Worm (Caenorhabditis elegans) whole organism, L2 larva: ENCODE data around the gene C32D5.12.

Source experiments
- C34F6.9 ChIP-seq: fragments of 150-350 bp; optimal IDR thresholded peaks from 2 replicates; lab custom pipeline; 2014; ENCODE audit warnings: missing biosample characterization, missing genetic modification characterization
- F13H6.1 ChIP-seq: sonication (generic microtip); optimal IDR thresholded peaks from 2 replicates; lab custom pipeline; 2016; ENCODE audit warnings: missing genetic modification characterization, missing compliant biosample characterization
- R02D3.7 ChIP-seq: fragments of 150-350 bp; optimal IDR thresholded peaks from 2 replicates; lab custom pipeline; 2014; ENCODE audit warnings: missing biosample characterization, missing genetic modification characterization
- Y55F3AM.14 ChIP-seq: fragments of 200-800 bp; sonication (Bioruptor generic); optimal IDR thresholded peaks from 2 replicates; lab custom pipeline; 2018; ENCODE audit warnings: mild to moderate bottlenecking, missing genetic modification characterization, missing compliant biosample characterization
- ZK546.5 ChIP-seq: sonication (generic microtip); optimal IDR thresholded peaks from 2 replicates; lab custom pipeline; 2017; ENCODE audit warnings: missing biosample characterization, missing genetic modification characterization
- alr-1 ChIP-seq: fragments of 150-350 bp; optimal IDR thresholded peaks from 2 replicates; lab custom pipeline; 2014; ENCODE audit warnings: missing biosample characterization, missing genetic modification characterization
- aly-2 ChIP-seq: fragments of 150-350 bp; optimal IDR thresholded peaks from 2 replicates; lab custom pipeline; 2014; ENCODE audit warnings: missing biosample characterization, missing genetic modification characterization
- ama-1 ChIP-seq: fragments of 150-350 bp; optimal IDR thresholded peaks from 2 replicates; lab custom pipeline; 2018; ENCODE audit warnings: inconsistent platforms
- blmp-1 ChIP-seq: sonication (generic microtip); optimal IDR thresholded peaks from 2 replicates; lab custom pipeline; 2017; ENCODE audit warnings: missing genetic modification characterization, mild to moderate bottlenecking, missing compliant biosample characterization, antibody characterized with exemption, moderate library complexity; ENCODE audit not compliant: insufficient read depth
- ceh-16 ChIP-seq: fragments of 150-350 bp; optimal IDR thresholded peaks from 2 replicates; lab custom pipeline; 2014; ENCODE audit warnings: missing biosample characterization, missing genetic modification characterization
- ceh-82 ChIP-seq: fragments of 150-350 bp; optimal IDR thresholded peaks from 2 replicates; lab custom pipeline; 2014; ENCODE audit warnings: missing biosample characterization, missing genetic modification characterization
- crh-2 ChIP-seq: sonication (generic microtip); optimal IDR thresholded peaks from 2 replicates; lab custom pipeline; 2017; ENCODE audit warnings: missing biosample characterization, missing genetic modification characterization
- dmd-4 ChIP-seq: sonication (generic microtip); optimal IDR thresholded peaks from 2 replicates; lab custom pipeline; 2017; ENCODE audit warnings: missing biosample characterization, missing genetic modification characterization
- egl-27 ChIP-seq: sonication (generic microtip); optimal IDR thresholded peaks from 3 replicates; lab custom pipeline; 2017; ENCODE audit warnings: missing biosample characterization, missing genetic modification reagents, missing genetic modification characterization
- elt-1 ChIP-seq: fragments of 150-350 bp; optimal IDR thresholded peaks from 2 replicates; lab custom pipeline; 2014; ENCODE audit warnings: missing biosample characterization, missing genetic modification characterization
- elt-3 ChIP-seq: sonication (generic microtip); optimal IDR thresholded peaks from 2 replicates; lab custom pipeline; 2017; ENCODE audit warnings: missing biosample characterization, missing genetic modification characterization
- fos-1 ChIP-seq: fragments of 150-350 bp; optimal IDR thresholded peaks from 2 replicates; lab custom pipeline; 2014; ENCODE audit warnings: missing biosample characterization, missing genetic modification characterization
- gmeb-1 ChIP-seq: fragments of 150-350 bp; optimal IDR thresholded peaks from 2 replicates; lab custom pipeline; 2014; ENCODE audit warnings: missing biosample characterization, missing genetic modification characterization
- lin-11 ChIP-seq: fragments of 150-350 bp; sonication (generic microtip); optimal IDR thresholded peaks from 2 replicates; lab custom pipeline; 2014; ENCODE audit warnings: missing biosample characterization, missing genetic modification characterization, inconsistent platforms, mixed read lengths
- lin-13 ChIP-seq: fragments of 150-350 bp; optimal IDR thresholded peaks from 2 replicates; lab custom pipeline; 2014; ENCODE audit warnings: missing biosample characterization, missing genetic modification reagents, missing genetic modification characterization
- lin-39 ChIP-seq: fragments of 150-350 bp; optimal IDR thresholded peaks from 2 replicates; lab custom pipeline; 2014; ENCODE audit warnings: missing biosample characterization, missing genetic modification reagents, missing genetic modification characterization
- lsy-2 ChIP-seq, 2 experiments: fragments of 150-350 bp in 1 of 2; sonication (generic microtip) in 1 of 2; optimal IDR thresholded peaks; 2 replicates each; lab custom pipeline; 2014 to 2017; ENCODE audit warnings: missing biosample characterization in 2 of 2, missing genetic modification characterization in 2 of 2
- mab-5 ChIP-seq: fragments of 150-350 bp; optimal IDR thresholded peaks from 2 replicates; lab custom pipeline; 2014; ENCODE audit warnings: missing biosample characterization, missing genetic modification characterization
- mbf-1 ChIP-seq: sonication (generic microtip); optimal IDR thresholded peaks from 2 replicates; lab custom pipeline; 2017; ENCODE audit warnings: missing biosample characterization, missing genetic modification characterization
- mdl-1 ChIP-seq, 2 experiments: fragments of 150-350 bp in 1 of 2; sonication (generic microtip) in 1 of 2; optimal IDR thresholded peaks; 2 replicates each; lab custom pipeline; 2017; ENCODE audit warnings: missing biosample characterization in 2 of 2, missing genetic modification characterization in 2 of 2
- nhr-10 ChIP-seq: sonication (generic microtip); optimal IDR thresholded peaks from 2 replicates; lab custom pipeline; 2017; ENCODE audit warnings: missing biosample characterization, missing genetic modification characterization
- nhr-11 ChIP-seq: fragments of 150-350 bp; optimal IDR thresholded peaks from 2 replicates; lab custom pipeline; 2014; ENCODE audit warnings: missing biosample characterization, missing genetic modification characterization
- nhr-12 ChIP-seq: fragments of 150-350 bp; optimal IDR thresholded peaks from 2 replicates; lab custom pipeline; 2014; ENCODE audit warnings: missing biosample characterization, missing genetic modification characterization
- nhr-129 ChIP-seq: fragments of 150-350 bp; optimal IDR thresholded peaks from 2 replicates; lab custom pipeline; 2014; ENCODE audit warnings: missing biosample characterization, missing genetic modification characterization
- nhr-21 ChIP-seq: fragments of 150-350 bp; optimal IDR thresholded peaks from 2 replicates; lab custom pipeline; 2014; ENCODE audit warnings: missing biosample characterization, missing genetic modification characterization
- nhr-23 ChIP-seq: fragments of 150-350 bp; optimal IDR thresholded peaks from 2 replicates; lab custom pipeline; 2014; ENCODE audit warnings: missing biosample characterization, missing genetic modification reagents, missing genetic modification characterization
- nhr-237 ChIP-seq: fragments of 150-350 bp; optimal IDR thresholded peaks from 2 replicates; lab custom pipeline; 2014; ENCODE audit warnings: missing biosample characterization, missing genetic modification characterization
- nhr-25 ChIP-seq: fragments of 150-350 bp; sonication (generic microtip); optimal IDR thresholded peaks from 3 replicates; lab custom pipeline; 2014; ENCODE audit warnings: missing biosample characterization, missing genetic modification characterization
- nhr-6 ChIP-seq: fragments of 150-350 bp; optimal IDR thresholded peaks from 2 replicates; lab custom pipeline; 2014; ENCODE audit warnings: missing biosample characterization, missing genetic modification characterization
- nhr-77 ChIP-seq: fragments of 150-350 bp; optimal IDR thresholded peaks from 2 replicates; lab custom pipeline; 2014; ENCODE audit warnings: missing biosample characterization, missing genetic modification characterization
- peb-1 ChIP-seq: fragments of 150-350 bp; optimal IDR thresholded peaks from 2 replicates; lab custom pipeline; 2014; ENCODE audit warnings: missing biosample characterization, missing genetic modification characterization
- sem-4 ChIP-seq: fragments of 150-350 bp; optimal IDR thresholded peaks from 2 replicates; lab custom pipeline; 2014; ENCODE audit warnings: missing biosample characterization, missing genetic modification reagents, missing genetic modification characterization
- skn-1 ChIP-seq: sonication (generic microtip); optimal IDR thresholded peaks from 2 replicates; lab custom pipeline; 2017; ENCODE audit warnings: missing biosample characterization, missing genetic modification characterization
- sma-3 ChIP-seq: sonication (generic microtip); optimal IDR thresholded peaks from 2 replicates; lab custom pipeline; 2016; ENCODE audit warnings: missing genetic modification reagents, missing genetic modification characterization, missing compliant biosample characterization
- sma-9 ChIP-seq, 2 experiments: fragments of 150-350 bp in 1 of 2; sonication (generic microtip) in 1 of 2; optimal IDR thresholded peaks; 2 replicates each; lab custom pipeline; 2014 to 2016; ENCODE audit warnings: missing genetic modification characterization in 2 of 2, mild to moderate bottlenecking in 1 of 2, missing biosample characterization in 1 of 2, missing compliant biosample characterization in 1 of 2, missing genetic modification reagents in 1 of 2, moderate library complexity in 1 of 2
- snpc-4 ChIP-seq: fragments of 150-350 bp; optimal IDR thresholded peaks from 2 replicates; lab custom pipeline; 2014; ENCODE audit warnings: missing biosample characterization, missing genetic modification characterization
- unc-39 ChIP-seq: fragments of 150-350 bp; optimal IDR thresholded peaks from 2 replicates; lab custom pipeline; 2014; ENCODE audit warnings: missing biosample characterization, missing genetic modification characterization
- unc-55 ChIP-seq: fragments of 150-350 bp; sonication (generic microtip); optimal IDR thresholded peaks from 3 replicates; lab custom pipeline; 2014; ENCODE audit warnings: missing biosample characterization, missing genetic modification reagents, missing genetic modification characterization
- unc-62 ChIP-seq: fragments of 150-350 bp; optimal IDR thresholded peaks from 2 replicates; lab custom pipeline; 2014; ENCODE audit warnings: missing biosample characterization, missing genetic modification reagents, missing genetic modification characterization
- zag-1 ChIP-seq: fragments of 150-350 bp; optimal IDR thresholded peaks from 2 replicates; lab custom pipeline; 2014; ENCODE audit warnings: missing biosample characterization, missing genetic modification characterization
- ztf-1 ChIP-seq: fragments of 200-800 bp; sonication (Bioruptor generic); conservative IDR thresholded peaks from 2 replicates; pipeline ENCODE4 v1.3.6; 2022; ENCODE audit warnings: missing genetic modification characterization, missing compliant biosample characterization
- ztf-11 ChIP-seq: sonication (generic microtip); optimal IDR thresholded peaks from 2 replicates; lab custom pipeline; 2017; ENCODE audit warnings: missing biosample characterization, missing genetic modification characterization
- ztf-4 ChIP-seq: fragments of 150-350 bp; optimal IDR thresholded peaks from 2 replicates; lab custom pipeline; 2014; ENCODE audit warnings: missing biosample characterization, missing genetic modification characterization

C32D5.12 gene

ce11 chrII:6348360-6348759 is 10.4 kb downstream of the C32D5.12 start:
- TF ChIP-seq ama-1 (lab: Kevin White, UChicago) = peak; percentile 99
- no peak for TF ChIP-seq alr-1 (tag; lab: Kevin White, UChicago)
- TF ChIP-seq ztf-4 (tag; lab: Kevin White, UChicago) = peak; percentile 89
- peak; percentile 56 for TF ChIP-seq nhr-10
- peak; percentile 47 for TF ChIP-seq snpc-4
- TF ChIP-seq elt-3 = no peak
- peak; percentile 58 for TF ChIP-seq zag-1 (tag; lab: Kevin White, UChicago)
- TF ChIP-seq ZK546.5 (tag; lab: Kevin White, UChicago) = no peak
- peak; percentile 87 for TF ChIP-seq sem-4
- no peak for TF ChIP-seq peb-1
- TF ChIP-seq Y55F3AM.14 (GFP tag; lab: Kevin White, UChicago) = peak; percentile 56
- peak; percentile 72 to 92 for TF ChIP-seq lsy-2 (tag; optimal IDR thresholded peaks at IDR 0.05; lab: Kevin White, UChicago)
- TF ChIP-seq nhr-23 (tag; lab: Kevin White, UChicago) = no peak
- TF ChIP-seq dmd-4 (tag; lab: Kevin White, UChicago) = no peak
- TF ChIP-seq nhr-237 (tag; lab: Kevin White, UChicago) = peak; percentile 61
- TF ChIP-seq nhr-25 (tag; lab: Kevin White, UChicago) = peak; percentile 96
- peak; percentile 83 for TF ChIP-seq gmeb-1 (tag; lab: Kevin White, UChicago)
- peak; percentile 92 for TF ChIP-seq fos-1 (tag; lab: Kevin White, UChicago)
- TF ChIP-seq mdl-1 (tag; optimal IDR thresholded peaks at IDR 0.05; lab: Kevin White, UChicago) = peak; percentile 56 to 87
- peak; percentile 90 for TF ChIP-seq blmp-1
- TF ChIP-seq nhr-21 = peak; percentile 92
- TF ChIP-seq sma-3 (GFP tag; lab: Kevin White, UChicago) = peak; percentile 95
- peak; percentile 84 for TF ChIP-seq egl-27
- peak; percentile 44 for TF ChIP-seq ceh-82 (tag; lab: Kevin White, UChicago)
- TF ChIP-seq lin-11 (tag; lab: Kevin White, UChicago) = peak; percentile 82
- TF ChIP-seq F13H6.1 (tag; lab: Kevin White, UChicago) = peak; percentile 95
- TF ChIP-seq nhr-129 = peak; percentile 95
- peak; percentile 96 for TF ChIP-seq crh-2 (tag; lab: Kevin White, UChicago)
- TF ChIP-seq mbf-1 = no peak
- peak; percentile 84 for TF ChIP-seq ceh-16 (tag; lab: Kevin White, UChicago)
- TF ChIP-seq unc-62 (GFP tag; lab: Kevin White, UChicago) = peak; percentile 64
- peak; percentile 65 for TF ChIP-seq nhr-6 (tag; lab: Kevin White, UChicago)
- TF ChIP-seq lin-13 = peak; percentile 83
- peak; percentile 98 for TF ChIP-seq C34F6.9 (tag; lab: Kevin White, UChicago)
- TF ChIP-seq mab-5 (tag; lab: Kevin White, UChicago) = peak; percentile 90
- peak; percentile 96 for TF ChIP-seq sma-9 (GFP tag; optimal IDR thresholded peaks at IDR 0.05; lab: Kevin White, UChicago)
- TF ChIP-seq sma-9 (tag; optimal IDR thresholded peaks at IDR 0.05; lab: Kevin White, UChicago) = no peak
- TF ChIP-seq skn-1 (tag; lab: Kevin White, UChicago) = no peak
- TF ChIP-seq nhr-11 = no peak
- no peak for TF ChIP-seq nhr-12 (tag; lab: Kevin White, UChicago)
- TF ChIP-seq elt-1 (tag; lab: Kevin White, UChicago) = peak; percentile 66
- no peak for TF ChIP-seq unc-39 (tag; lab: Kevin White, UChicago)
- TF ChIP-seq ztf-11 (tag; lab: Kevin White, UChicago) = no peak
- TF ChIP-seq R02D3.7 = no peak
- TF ChIP-seq nhr-77 (tag; lab: Kevin White, UChicago) = no peak
- TF ChIP-seq lin-39 (tag; lab: Kevin White, UChicago) = no peak
- TF ChIP-seq aly-2 (tag; lab: Kevin White, UChicago) = no peak
- TF ChIP-seq unc-55 (GFP tag; lab: Kevin White, UChicago) = peak; percentile 89
- no peak for TF ChIP-seq ztf-1 (GFP tag; lab: Robert Waterston, UW)
